Worm (Caenorhabditis elegans): ENCODE results near the gene F26C11.4.
A peak's percentile ranks its signal among the peaks of the same experiment; 100 is the strongest.
"Not testable (repeated sequence)": the region's sequence is repeated elsewhere in the genome, so short reads cannot be mapped to it uniquely, and the experiment has no call there.

Gene F26C11.4

ce11 chrII:9868207-9868606 is 47.9 kb downstream of the F26C11.4 start:
- TF ChIP-seq jun-1 (tag; optimal IDR thresholded peaks at IDR 0.05) (no peak), unc-62 (GFP tag; optimal IDR thresholded peaks at IDR 0.05 in 1 of 2) (peak in 1 of 2 experiments; percentile 65), unc-62 (tag; optimal IDR thresholded peaks at IDR 0.05) (no peak), aha-1 (tag) (peak; percentile 63), zip-2 (tag; optimal IDR thresholded peaks at IDR 0.05) (no peak)

ce11 chrII:9866378-9866777 is 49.7 kb downstream of the F26C11.4 start, which contains the start of gene chil-1:
chil-1 (minus strand) TSS chrII:9866478.
- not testable (repeated sequence) for TF ChIP-seq egl-27 (tag; optimal IDR thresholded peaks at IDR 0.05); fos-1 (tag; optimal IDR thresholded peaks at IDR 0.05); vab-7 (GFP tag; IDR thresholded peaks at IDR 0.05)
